Worm (Caenorhabditis elegans): ENCODE results near the gene T05A7.3.

T05A7.3 gene

DNA sequence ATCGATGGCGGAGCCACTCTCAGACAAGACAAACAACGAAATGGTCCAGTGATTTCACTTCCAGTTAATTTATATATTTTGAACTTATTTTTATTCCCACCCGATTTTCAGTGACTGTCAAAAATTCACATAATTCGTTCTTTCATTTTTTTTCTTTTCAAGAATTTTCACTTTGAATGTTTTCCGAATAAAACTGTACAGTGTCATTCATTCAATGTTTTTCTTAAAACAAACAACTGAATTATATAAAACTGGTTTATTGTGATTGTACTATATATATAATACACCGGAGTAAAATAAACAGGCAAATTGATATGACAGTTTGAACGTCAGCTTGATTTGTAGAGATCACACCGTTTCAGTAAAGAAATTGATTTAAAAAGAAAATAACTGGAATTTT, 27.4 kb downstream of the T05A7.3 start:
- TF ChIP-seq cog-1 (tag; optimal IDR thresholded peaks at IDR 0.05), result no peak
- TF ChIP-seq tab-1 (GFP tag; IDR thresholded peaks at IDR 0.05), result no peak
- TF ChIP-seq flt-1 (GFP tag; IDR thresholded peaks at IDR 0.05), result no peak
- TF ChIP-seq T22C8.4 (GFP tag; IDR thresholded peaks at IDR 0.05), result no peak
- no peak for TF ChIP-seq ztf-23 (GFP tag; IDR thresholded peaks at IDR 0.05)
- no peak for TF ChIP-seq ztf-29 (GFP tag; IDR thresholded peaks at IDR 0.05)
- no peak for TF ChIP-seq med-1 (GFP tag; optimal IDR thresholded peaks at IDR 0.05; ENCODE audit: insufficient read depth)
- TF ChIP-seq ref-1 (GFP tag; conservative IDR thresholded peaks at IDR 0.05), result no peak
- TF ChIP-seq klf-2 (GFP tag; conservative IDR thresholded peaks at IDR 0.05), result no peak

DNA sequence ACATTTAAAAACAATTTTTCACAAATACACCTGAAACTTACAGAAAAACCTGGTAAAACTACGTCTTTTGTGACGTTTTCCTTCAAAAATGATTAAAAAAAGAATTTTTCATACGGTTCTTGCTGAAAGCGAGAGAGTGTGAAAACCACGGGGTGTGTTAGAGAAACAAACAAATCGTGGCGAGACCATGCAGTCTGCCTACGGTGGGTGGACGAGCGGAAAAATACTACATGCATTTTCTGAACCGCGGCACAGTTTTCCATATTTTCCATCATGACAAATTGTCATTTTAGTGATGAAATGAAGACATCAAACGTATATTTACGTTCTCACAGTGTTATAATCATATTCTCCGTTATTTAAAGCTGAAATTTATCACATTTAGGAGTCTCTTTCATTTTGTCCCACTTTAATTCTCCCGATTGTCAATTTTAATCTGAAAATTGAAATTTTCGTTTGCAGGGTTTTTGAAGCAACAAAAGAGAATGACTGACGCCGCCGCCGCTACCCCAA, 30.8 kb downstream of the T05A7.3 start, which contains the start of the genes F10G7.9 and tsn-1:
Gene F10G7.9 (minus strand): TSS at position 127 of the 513 bp plus-strand sequence.
Gene tsn-1 (plus strand): TSS at position 463 of the 513 bp plus-strand sequence.
- TF ChIP-seq ztf-29 (GFP tag; IDR thresholded peaks at IDR 0.05) (no peak), klf-2 (GFP tag; conservative IDR thresholded peaks at IDR 0.05) (no peak), ref-1 (GFP tag; conservative IDR thresholded peaks at IDR 0.05) (no peak), med-1 (GFP tag; optimal IDR thresholded peaks at IDR 0.05; ENCODE audit: insufficient read depth) (no peak), flt-1 (GFP tag; IDR thresholded peaks at IDR 0.05) (no peak), cog-1 (tag; optimal IDR thresholded peaks at IDR 0.05) (no peak), tab-1 (GFP tag; IDR thresholded peaks at IDR 0.05) (no peak)

DNA sequence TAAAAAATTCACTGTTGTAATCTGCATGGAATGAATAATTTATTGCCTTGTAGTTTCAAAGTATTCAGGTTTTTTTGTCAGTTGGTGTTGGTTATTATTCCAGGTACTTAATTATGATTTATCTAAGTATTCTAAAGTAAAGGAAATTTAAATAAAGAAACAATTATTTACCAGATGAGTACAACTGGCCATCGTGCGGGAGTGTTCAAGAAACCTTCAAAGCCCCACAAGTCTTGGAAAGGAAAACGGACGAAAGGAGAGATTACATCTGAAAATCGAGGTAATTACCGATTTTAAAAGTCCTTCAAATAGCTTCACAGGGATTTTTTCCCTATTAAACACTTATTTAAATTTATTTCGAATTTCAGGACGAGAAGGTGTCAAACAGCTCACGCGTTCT, 34.5 kb downstream of the T05A7.3 start, which contains the start of gene tag-151:
Gene tag-151 (plus strand): TSS at position 158 of the 400 bp plus-strand sequence.
- TF ChIP-seq T22C8.4 (GFP tag; IDR thresholded peaks at IDR 0.05), result no peak
- no peak for TF ChIP-seq ref-1 (GFP tag; conservative IDR thresholded peaks at IDR 0.05)
- TF ChIP-seq ztf-29 (GFP tag; IDR thresholded peaks at IDR 0.05), result no peak
- TF ChIP-seq med-1 (GFP tag; optimal IDR thresholded peaks at IDR 0.05; ENCODE audit: insufficient read depth), result no peak
- no peak for TF ChIP-seq cog-1 (tag; optimal IDR thresholded peaks at IDR 0.05)
- no peak for TF ChIP-seq tab-1 (GFP tag; IDR thresholded peaks at IDR 0.05)
- TF ChIP-seq klf-2 (GFP tag; conservative IDR thresholded peaks at IDR 0.05), result no peak
- TF ChIP-seq ztf-23 (GFP tag; IDR thresholded peaks at IDR 0.05), result no peak
- no peak for TF ChIP-seq flt-1 (GFP tag; IDR thresholded peaks at IDR 0.05)

DNA sequence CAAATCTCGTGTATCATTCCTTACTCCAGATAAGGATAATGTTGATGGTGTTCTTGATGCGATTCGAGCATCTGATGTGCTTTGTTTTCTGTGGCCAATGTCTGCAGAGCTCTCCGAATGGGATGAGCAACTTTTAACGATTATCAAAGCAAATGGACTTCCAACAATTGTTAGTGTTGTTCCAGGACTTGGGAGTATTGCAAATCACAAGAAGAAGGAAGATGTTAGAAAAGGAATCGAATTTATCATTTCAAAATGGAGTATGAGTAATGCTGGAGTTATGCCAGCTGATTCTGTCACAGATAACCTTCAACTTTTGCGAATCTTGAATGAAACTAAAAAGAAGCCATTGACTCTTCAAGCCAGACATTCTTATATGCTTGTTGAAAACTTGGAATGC, 35.2 kb downstream of the T05A7.3 start:
- TF ChIP-seq flt-1 (GFP tag; IDR thresholded peaks at IDR 0.05) (no peak), ref-1 (GFP tag; conservative IDR thresholded peaks at IDR 0.05) (no peak)

DNA sequence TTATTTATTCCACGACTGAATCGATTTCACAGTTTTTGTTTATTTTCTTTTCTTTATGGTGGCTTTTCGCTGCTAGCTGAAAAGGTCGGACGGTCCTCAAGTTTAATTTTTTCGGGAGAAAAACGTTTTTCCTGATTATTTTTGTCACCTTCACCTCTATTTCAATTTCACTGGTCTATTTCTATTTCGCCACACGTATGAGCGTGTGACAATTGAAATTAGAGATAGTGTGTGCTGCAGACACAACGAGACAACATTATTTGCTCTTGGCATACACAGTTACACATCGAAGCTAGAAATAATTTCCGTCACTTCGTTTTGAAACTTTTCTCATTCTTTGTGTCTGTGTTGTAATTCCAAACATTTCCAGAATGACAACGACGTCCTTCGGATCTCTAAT, 40.1 kb downstream of the T05A7.3 start, which contains the start of gene F41C3.8:
Gene F41C3.8 (plus strand): TSS at position 371 of the 400 bp plus-strand sequence.
- TF ChIP-seq tab-1 (GFP tag; IDR thresholded peaks at IDR 0.05) (no peak), ref-1 (GFP tag; conservative IDR thresholded peaks at IDR 0.05) (no peak), ztf-29 (GFP tag; IDR thresholded peaks at IDR 0.05) (no peak), ztf-23 (GFP tag; IDR thresholded peaks at IDR 0.05) (no peak), cog-1 (tag; optimal IDR thresholded peaks at IDR 0.05) (no peak), flt-1 (GFP tag; IDR thresholded peaks at IDR 0.05) (no peak), T22C8.4 (GFP tag; IDR thresholded peaks at IDR 0.05) (no peak), klf-2 (GFP tag; conservative IDR thresholded peaks at IDR 0.05) (no peak), med-1 (GFP tag; optimal IDR thresholded peaks at IDR 0.05; ENCODE audit: insufficient read depth) (no peak)

Measured in whole organism, midembryonic.